Fruit fly (Drosophila melanogaster) ovary, adult (tissue): ENCODE measurements around the gene ftz.

Experiments used
- CG17801 ChIP-seq: fragments of 200-800 bp; optimal IDR thresholded peaks from 2 replicates; lab custom pipeline; 2019; ENCODE audit warnings: missing biosample characterization, mild to moderate bottlenecking, missing genetic modification characterization, moderate library complexity; ENCODE audit not compliant: partially characterized antibody

Gene ftz

dm6 chr3R:6848595-6848994 is 15.5 kb upstream of the ftz start:
- no peak for TF ChIP-seq CG17801 (GFP tag; lab: Kevin White, UChicago)

DNA sequence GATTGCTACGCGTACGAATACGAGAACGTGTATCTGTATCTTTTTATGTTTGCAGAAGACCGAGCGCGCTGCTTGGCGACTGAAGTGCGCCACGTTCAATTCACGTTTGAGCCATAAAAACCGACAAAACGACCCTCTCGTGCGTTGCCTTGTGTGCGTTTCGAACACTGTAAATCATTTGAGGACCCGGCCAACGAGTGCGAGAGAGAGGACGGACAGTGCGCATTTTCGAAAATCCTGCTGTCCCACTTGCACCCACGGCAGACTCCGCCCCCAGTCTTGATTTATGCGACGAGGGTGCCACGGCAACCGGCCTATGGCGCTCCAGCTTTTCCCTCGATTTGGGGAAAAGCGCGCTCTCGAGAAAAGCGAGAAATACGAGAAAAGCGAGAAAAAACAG is 14.3 kb upstream of the ftz start, which contains the start of gene Scr:
TSS of gene Scr (minus strand) at position 116 of the 400 bp plus-strand sequence.
- no peak for TF ChIP-seq CG17801 (GFP tag; lab: Kevin White, UChicago)

DNA sequence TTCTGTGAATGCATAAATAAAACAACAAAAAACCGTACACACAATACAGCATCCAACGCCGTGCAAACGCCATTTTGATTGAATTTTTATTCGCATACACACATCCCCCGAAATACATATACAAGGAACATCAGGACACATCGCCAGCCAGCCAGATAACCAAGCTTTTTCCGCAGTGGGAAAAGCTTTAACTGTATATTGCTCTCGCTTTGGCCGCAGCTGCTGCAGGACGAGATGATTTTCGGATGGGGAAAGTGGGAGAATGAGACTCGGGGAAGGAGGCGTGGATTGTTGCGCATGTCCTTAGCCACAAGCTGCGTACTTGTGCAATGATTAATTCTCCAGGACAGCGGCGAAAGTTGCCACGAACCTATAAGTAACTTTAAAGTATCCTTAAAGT is 11.1 kb upstream of the ftz start:
- no peak for TF ChIP-seq CG17801 (GFP tag; lab: Kevin White, UChicago)

DNA sequence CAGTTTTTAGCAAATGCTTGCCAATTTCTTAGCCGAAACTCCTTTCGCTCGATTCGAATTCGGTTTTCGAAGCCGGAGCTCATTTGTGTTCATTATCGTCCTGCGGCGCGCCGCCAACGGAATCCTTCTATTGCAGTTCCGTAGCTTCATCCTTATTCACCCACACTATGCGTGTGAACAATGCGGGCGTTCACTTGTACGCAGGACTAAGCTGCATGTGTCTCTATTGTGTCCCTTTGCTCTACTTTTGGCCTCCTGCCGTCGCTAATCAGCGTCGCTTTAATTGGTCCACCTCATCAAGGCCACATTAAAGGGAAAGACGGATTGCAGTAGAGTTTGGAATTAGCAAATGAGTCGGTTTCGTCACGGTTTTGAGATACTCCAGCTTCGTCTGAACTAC is 10.5 kb upstream of the ftz start:
- TF ChIP-seq CG17801 (GFP tag; lab: Kevin White, UChicago), result no peak

dm6 chr3R:6854296-6854695 is 9.8 kb upstream of the ftz start:
- no peak for TF ChIP-seq CG17801 (GFP tag; lab: Kevin White, UChicago)

dm6 chr3R:6857425-6857824 is 6.7 kb upstream of the ftz start:
- TF ChIP-seq CG17801 (GFP tag; lab: Kevin White, UChicago), result no peak

dm6 chr3R:6858997-6859396 is 5.1 kb upstream of the ftz start:
- TF ChIP-seq CG17801 (GFP tag; lab: Kevin White, UChicago), result no peak

- no peak for TF ChIP-seq CG17801 (GFP tag; lab: Kevin White, UChicago)
Observed at dm6 chr3R:6860042-6860441, 4.1 kb upstream of the ftz start.

dm6 chr3R:6862577-6862976 is 1.5 kb upstream of the ftz start:
- no peak for TF ChIP-seq CG17801 (GFP tag; lab: Kevin White, UChicago)

DNA sequence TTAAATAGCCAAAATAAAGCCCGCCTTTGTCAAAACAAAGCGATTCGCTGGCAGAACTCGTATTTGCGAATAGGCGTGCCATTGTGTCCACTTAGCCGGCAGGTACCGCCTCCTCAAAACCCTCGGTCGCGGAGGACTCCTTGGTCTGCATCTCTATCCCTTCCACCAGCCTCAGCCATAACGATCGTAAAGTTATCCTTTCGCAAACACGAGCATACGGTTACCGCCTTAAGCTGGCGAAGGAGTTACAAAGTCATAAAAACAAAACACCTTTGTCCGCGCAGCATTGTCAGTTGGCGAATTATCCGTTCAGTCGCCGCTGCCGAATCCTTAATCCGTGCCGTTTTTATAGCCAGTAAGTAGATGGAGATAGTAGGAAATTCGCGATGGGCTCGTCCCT is 4.1 kb downstream of the ftz start:
- TF ChIP-seq CG17801 (GFP tag; lab: Kevin White, UChicago), result no peak

DNA sequence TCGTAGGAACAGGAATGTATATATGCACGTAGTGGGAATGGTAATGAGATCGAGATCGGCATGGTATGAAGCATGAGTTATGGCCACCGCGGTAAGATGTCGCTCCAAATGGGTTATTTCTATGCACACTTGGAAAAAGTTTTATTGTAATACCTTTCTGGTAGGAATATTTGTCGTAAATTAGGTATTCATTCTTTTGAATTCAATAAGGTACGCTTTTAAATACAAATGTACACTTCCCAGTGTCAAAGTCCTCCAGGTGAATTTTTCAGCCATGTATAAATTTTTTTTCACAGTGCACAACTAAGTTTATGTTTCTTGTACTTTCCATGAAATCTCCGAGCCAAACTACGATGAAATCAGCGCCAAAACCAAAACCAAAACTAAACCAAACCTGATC is 5.2 kb downstream of the ftz start:
- TF ChIP-seq CG17801 (GFP tag; lab: Kevin White, UChicago), result no peak

- TF ChIP-seq CG17801 (GFP tag; lab: Kevin White, UChicago), result no peak
Observed at dm6 chr3R:6870836-6871235, 6.7 kb downstream of the ftz start.

dm6 chr3R:6881264-6882014 is 17.3 kb downstream of the ftz start:
- no peak for TF ChIP-seq CG17801 (GFP tag; lab: Kevin White, UChicago)

dm6 chr3R:6885182-6885789 is 21.2 kb downstream of the ftz start:
- no peak for TF ChIP-seq CG17801 (GFP tag; lab: Kevin White, UChicago)

- no peak for TF ChIP-seq CG17801 (GFP tag; lab: Kevin White, UChicago)
Observed at dm6 chr3R:6888795-6889194, 24.7 kb downstream of the ftz start.

DNA sequence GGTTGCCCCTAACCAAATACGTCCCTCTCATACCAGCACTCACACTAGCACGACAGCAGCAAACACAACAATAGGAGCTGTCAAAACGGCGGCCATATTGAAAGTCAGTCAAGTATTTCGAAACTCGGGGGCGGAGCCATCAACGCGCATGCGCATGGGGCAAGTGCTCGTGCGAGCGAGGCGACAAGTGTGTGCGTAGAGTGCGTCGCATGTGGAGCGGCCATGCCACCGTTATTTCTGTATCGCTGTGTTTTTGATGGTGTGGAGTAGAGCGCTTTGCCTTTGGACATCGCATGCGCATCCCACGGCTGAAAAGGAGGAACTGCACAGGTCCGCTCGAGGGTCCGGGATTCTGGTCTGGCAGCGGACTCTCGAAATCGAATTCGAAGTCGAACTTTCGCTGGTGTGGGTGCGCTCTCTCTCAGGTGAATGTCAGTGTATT is 29.0 kb downstream of the ftz start:
- TF ChIP-seq CG17801 (GFP tag; lab: Kevin White, UChicago), result no peak
